Worm (Caenorhabditis elegans): Measurements from ENCODE around the gene T28C12.2.

- no peak for TF ChIP-seq elt-2 (tag; optimal IDR thresholded peaks at IDR 0.05)
- TF ChIP-seq pha-4 (tag; optimal IDR thresholded peaks at IDR 0.05) = no peak
- no peak for TF ChIP-seq che-1 (tag; optimal IDR thresholded peaks at IDR 0.05)
- TF ChIP-seq syd-9 (tag; optimal IDR thresholded peaks at IDR 0.05) = no peak
- no peak for TF ChIP-seq ceh-31 (tag; optimal IDR thresholded peaks at IDR 0.05)
These were observed 28.2 kb downstream of the T28C12.2 start for ce11 chrV:6357236-6357635.
